In genomic region chr3R:29255166-29255962, dm6 we compare ENCODE assay signal across 5 fruit fly cellular contexts.
A peak's percentile ranks its signal among the peaks of the same experiment; 100 is the strongest.
TF ChIP-seq lines count a peak whose summit lies in the region.

stg (minus strand) TSS chr3R:29255800.

- TF ChIP-seq CTCF in whole organism, embryonic (GFP tag; optimal IDR thresholded peaks at IDR 0.05; lab: Kevin White, UChicago), result peak; percentile 32

TF ChIP-seq in whole organism, adult, 20 proteins besides CTCF, POLR2A, EP300 and RAD21:
- TF ChIP-seq CG7045 (GFP tag; optimal IDR thresholded peaks at IDR 0.05; lab: Kevin White, UChicago), result no peak
- TF ChIP-seq kay (GFP tag; lab: Kevin White, UChicago; ENCODE audit: borderline replicate concordance), result no peak
- TF ChIP-seq toe (GFP tag; optimal IDR thresholded peaks at IDR 0.05; lab: Kevin White, UChicago), result no peak
- TF ChIP-seq CG12768 (GFP tag; optimal IDR thresholded peaks at IDR 0.05; lab: Kevin White, UChicago), result no peak
- TF ChIP-seq ovo (GFP tag; optimal IDR thresholded peaks at IDR 0.05; lab: Kevin White, UChicago), result peak; percentile 37
- no peak for TF ChIP-seq Crg-1 (GFP tag; optimal IDR thresholded peaks at IDR 0.05; lab: Kevin White, UChicago)
- no peak for TF ChIP-seq CG7101 (tag; optimal IDR thresholded peaks at IDR 0.05; lab: Kevin White, UChicago)
- TF ChIP-seq Hr96 (GFP tag; optimal IDR thresholded peaks at IDR 0.05; lab: Kevin White, UChicago), result no peak
- TF ChIP-seq cic (GFP tag; optimal IDR thresholded peaks at IDR 0.05; lab: Kevin White, UChicago), result no peak
- no peak for TF ChIP-seq Mnt (GFP tag; optimal IDR thresholded peaks at IDR 0.05; lab: Kevin White, UChicago)
- TF ChIP-seq cnc (optimal IDR thresholded peaks at IDR 0.05; lab: Kevin White, UChicago), result no peak
- TF ChIP-seq pad (GFP tag; optimal IDR thresholded peaks at IDR 0.05; lab: Kevin White, UChicago), result peak; percentile 69
- TF ChIP-seq CG11617 (GFP tag; optimal IDR thresholded peaks at IDR 0.05; lab: Kevin White, UChicago), result no peak
- no peak for TF ChIP-seq Clk (GFP tag; optimal IDR thresholded peaks at IDR 0.05; lab: Kevin White, UChicago)
- TF ChIP-seq tj (GFP tag; optimal IDR thresholded peaks at IDR 0.05; lab: Kevin White, UChicago), result no peak
- TF ChIP-seq CG33017 (tag; optimal IDR thresholded peaks at IDR 0.05; lab: Kevin White, UChicago), result no peak

TF ChIP-seq in whole organism, embryonic, 481 proteins besides CTCF, POLR2A, EP300 and RAD21 (continues in another document):
- no peak for TF ChIP-seq Bdp1 (GFP tag; optimal IDR thresholded peaks at IDR 0.05; lab: Kevin White, UChicago)
- TF ChIP-seq MBD-R2 (GFP tag; IDR thresholded peaks at IDR 0.05; lab: Robert Waterston, UW), result no peak
- no peak for TF ChIP-seq Atf-2 (GFP tag; optimal IDR thresholded peaks at IDR 0.05; lab: Kevin White, UChicago)
- TF ChIP-seq Mad (GFP tag; optimal IDR thresholded peaks at IDR 0.05; lab: Kevin White, UChicago), result no peak
- peak; percentile 11 for TF ChIP-seq nerfin-1 (tag; optimal IDR thresholded peaks at IDR 0.05; lab: Kevin White, UChicago)
- TF ChIP-seq so (GFP tag; IDR thresholded peaks at IDR 0.05; lab: Robert Waterston, UW), result peak; percentile 41; the same call in 1 of the 3 replicates
- no peak for TF ChIP-seq CG8478 (optimal IDR thresholded peaks at IDR 0.05; lab: Kevin White, UChicago)
- no peak for TF ChIP-seq chif (GFP tag; optimal IDR thresholded peaks at IDR 0.05; lab: Kevin White, UChicago)
- TF ChIP-seq Doc2 (GFP tag; IDR thresholded peaks at IDR 0.05; lab: Robert Waterston, UW), result no peak
- no peak for TF ChIP-seq CG17359 (tag; optimal IDR thresholded peaks at IDR 0.05; lab: Kevin White, UChicago)
- 0 out of 2 replicates have a peak, but pooled peaks have one; percentile 7 for TF ChIP-seq sob (GFP tag; IDR thresholded peaks at IDR 0.05; lab: Robert Waterston, UW)
- TF ChIP-seq Vsx1 (GFP tag; optimal IDR thresholded peaks at IDR 0.05; lab: Kevin White, UChicago), result no peak
- no peak for TF ChIP-seq Dek (tag; optimal IDR thresholded peaks at IDR 0.05; lab: Kevin White, UChicago)
- peak; percentile 32 for TF ChIP-seq CG10431 (GFP tag; optimal IDR thresholded peaks at IDR 0.05; lab: Kevin White, UChicago)
- no peak for TF ChIP-seq CG18599 (GFP tag; optimal IDR thresholded peaks at IDR 0.05; lab: Kevin White, UChicago)
- TF ChIP-seq CG12071 (GFP tag; optimal IDR thresholded peaks at IDR 0.05; lab: Kevin White, UChicago), result no peak
- no peak for TF ChIP-seq phol (tag; optimal IDR thresholded peaks at IDR 0.05; lab: Kevin White, UChicago)
- no peak for TF ChIP-seq CG43689 (GFP tag; IDR thresholded peaks at IDR 0.05; lab: Robert Waterston, UW)
- TF ChIP-seq CG5180 (GFP tag; optimal IDR thresholded peaks at IDR 0.05; lab: Kevin White, UChicago), result no peak
- peak; percentile 16 for TF ChIP-seq CG7271 (tag; optimal IDR thresholded peaks at IDR 0.05; lab: Kevin White, UChicago)

TF ChIP-seq in whole organism, prepupa, 60 proteins besides CTCF, POLR2A, EP300 and RAD21:
- peak; percentile 57; the same call in 2 of the 3 replicates for TF ChIP-seq CG6163 (GFP tag; IDR thresholded peaks at IDR 0.05; lab: Robert Waterston, UW)
- TF ChIP-seq vri (GFP tag; optimal IDR thresholded peaks at IDR 0.05; lab: Kevin White, UChicago), result peak; percentile 42
- no peak for TF ChIP-seq Sox15 (GFP tag; optimal IDR thresholded peaks at IDR 0.05; lab: Kevin White, UChicago)
- no peak for TF ChIP-seq CG6808 (GFP tag; optimal IDR thresholded peaks at IDR 0.05; lab: Kevin White, UChicago)
- no peak for TF ChIP-seq CG11902 (GFP tag; optimal IDR thresholded peaks at IDR 0.05; lab: Kevin White, UChicago)
- no peak for TF ChIP-seq cyc (GFP tag; optimal IDR thresholded peaks at IDR 0.05; lab: Kevin White, UChicago)
- TF ChIP-seq CG6792 (GFP tag; optimal IDR thresholded peaks at IDR 0.05; lab: Kevin White, UChicago), result no peak
- no peak for TF ChIP-seq Gug (GFP tag; IDR thresholded peaks at IDR 0.05; lab: Robert Waterston, UW)
- TF ChIP-seq CG34406 (GFP tag; optimal IDR thresholded peaks at IDR 0.05; lab: Kevin White, UChicago), result no peak
- TF ChIP-seq CG11294 (GFP tag; IDR thresholded peaks at IDR 0.05; lab: Robert Waterston, UW), result 0 out of 2 replicates have a peak, but pooled peaks have one; percentile 10
- TF ChIP-seq ss (GFP tag; optimal IDR thresholded peaks at IDR 0.05; lab: Kevin White, UChicago), result peak in 1 of 2 experiments; percentile 63
- peak; percentile 59 for TF ChIP-seq svp (GFP tag; lab: Kevin White, UChicago)
- TF ChIP-seq CG1621 (tag; optimal IDR thresholded peaks at IDR 0.05; lab: Kevin White, UChicago), result peak; percentile 9
- peak; percentile 30 for TF ChIP-seq CG9139 (GFP tag; optimal IDR thresholded peaks at IDR 0.05; lab: Kevin White, UChicago)
- peak; percentile 63 for TF ChIP-seq Eip78C (GFP tag; lab: Kevin White, UChicago)
- no peak for TF ChIP-seq Ets96B (tag; optimal IDR thresholded peaks at IDR 0.05; lab: Kevin White, UChicago)
TF ChIP-seq in whole organism, prepupa: peak in this region for 8.

TF ChIP-seq in whole organism, pupa, 21 proteins besides CTCF, POLR2A, EP300 and RAD21:
- TF ChIP-seq Pif1A (GFP tag; optimal IDR thresholded peaks at IDR 0.05; lab: Kevin White, UChicago), result no peak
- peak; percentile 35; the same call in 2 of the 3 replicates for TF ChIP-seq CG4496 (GFP tag; IDR thresholded peaks at IDR 0.05; lab: Robert Waterston, UW)
- TF ChIP-seq CG9948 (tag; optimal IDR thresholded peaks at IDR 0.05; lab: Kevin White, UChicago), result no peak
- 0 out of 2 replicates have a peak, but pooled peaks have one; percentile 7 for TF ChIP-seq CG12605 (GFP tag; IDR thresholded peaks at IDR 0.05; lab: Robert Waterston, UW)
- peak; percentile 8; the same call in 1 of the 2 replicates for TF ChIP-seq CG32121 (GFP tag; IDR thresholded peaks at IDR 0.05; lab: Robert Waterston, UW)
- no peak for TF ChIP-seq CG15710 (tag; optimal IDR thresholded peaks at IDR 0.05; lab: Kevin White, UChicago)

TF ChIP-seq in whole organism, wandering third instar larva, 38 proteins besides CTCF, POLR2A, EP300 and RAD21:
- TF ChIP-seq ey (GFP tag; optimal IDR thresholded peaks at IDR 0.05; lab: Kevin White, UChicago) (no peak), Dif (GFP tag; optimal IDR thresholded peaks at IDR 0.05; lab: Kevin White, UChicago; ENCODE audit: partially characterized antibody) (peak; percentile 39), woc (GFP tag; optimal IDR thresholded peaks at IDR 0.05; lab: Kevin White, UChicago) (no peak), Rel (GFP tag; optimal IDR thresholded peaks at IDR 0.05; lab: Kevin White, UChicago) (no peak), Rel (tag; optimal IDR thresholded peaks at IDR 0.05; lab: Kevin White, UChicago) (no peak), Vsx2 (GFP tag; optimal IDR thresholded peaks at IDR 0.05; lab: Kevin White, UChicago; ENCODE audit: partially characterized antibody) (peak; percentile 41), sv (GFP tag; optimal IDR thresholded peaks at IDR 0.05; lab: Kevin White, UChicago) (no peak), psq (GFP tag; optimal IDR thresholded peaks at IDR 0.05; lab: Kevin White, UChicago) (peak; percentile 83)
TF ChIP-seq in whole organism, wandering third instar larva: peak in this region for 3.
